Worm (Caenorhabditis elegans): ENCODE measurements around the gene mrps-21.

- TF ChIP-seq pqm-1 (tag; optimal IDR thresholded peaks at IDR 0.05), result no peak
- TF ChIP-seq ama-1 (optimal IDR thresholded peaks at IDR 0.05), result no peak
- TF ChIP-seq snpc-4 (tag; optimal IDR thresholded peaks at IDR 0.05), result no peak
- TF ChIP-seq aly-2 (tag; optimal IDR thresholded peaks at IDR 0.05), result no peak
- TF ChIP-seq ceh-16 (tag; optimal IDR thresholded peaks at IDR 0.05), result no peak
- TF ChIP-seq ztf-11 (tag; optimal IDR thresholded peaks at IDR 0.05), result no peak
- TF ChIP-seq ceh-9 (tag; optimal IDR thresholded peaks at IDR 0.05), result no peak
- no peak for TF ChIP-seq nhr-76 (tag; optimal IDR thresholded peaks at IDR 0.05)
- no peak for TF ChIP-seq mdl-1 (tag; optimal IDR thresholded peaks at IDR 0.05)
- no peak for TF ChIP-seq unc-62 (GFP tag; optimal IDR thresholded peaks at IDR 0.05)
- no peak for TF ChIP-seq mml-1 (tag; optimal IDR thresholded peaks at IDR 0.05)
- no peak for TF ChIP-seq lin-15B (tag; optimal IDR thresholded peaks at IDR 0.05)
- no peak for TF ChIP-seq nhr-11 (tag; optimal IDR thresholded peaks at IDR 0.05)
- no peak for TF ChIP-seq ztf-4 (tag; optimal IDR thresholded peaks at IDR 0.05)
Observed at ce11 chrIV:4639352-4639751, 20.0 kb downstream of the mrps-21 start.
